Worm (Caenorhabditis elegans): Measurements from ENCODE around the gene F02H6.3.
A peak's percentile ranks its signal among the peaks of the same experiment; 100 is the strongest.

Gene F02H6.3

ce11 chrIV:14196176-14196575, 7.1 kb upstream of the F02H6.3 start, which contains the start of gene F02H6.2:
Gene F02H6.2, plus strand, starts transcription at chrIV:14196476.
- TF ChIP-seq elt-3 (tag; optimal IDR thresholded peaks at IDR 0.05), result no peak

- TF ChIP-seq jun-1 (tag; optimal IDR thresholded peaks at IDR 0.05) (no peak), elt-3 (tag; optimal IDR thresholded peaks at IDR 0.05) (no peak), snpc-4 (tag; optimal IDR thresholded peaks at IDR 0.05) (no peak), daf-12 (tag; optimal IDR thresholded peaks at IDR 0.05) (no peak), pha-4 (tag; optimal IDR thresholded peaks at IDR 0.05) (no peak), ceh-28 (tag; optimal IDR thresholded peaks at IDR 0.05) (no peak), unc-39 (tag; optimal IDR thresholded peaks at IDR 0.05) (no peak), skn-1 (tag; optimal IDR thresholded peaks at IDR 0.05) (no peak), unc-62 (GFP tag; optimal IDR thresholded peaks at IDR 0.05) (no peak), nhr-77 (tag; optimal IDR thresholded peaks at IDR 0.05) (no peak), mdl-1 (tag; optimal IDR thresholded peaks at IDR 0.05) (no peak), nhr-28 (tag; optimal IDR thresholded peaks at IDR 0.05) (no peak), ztf-11 (tag; optimal IDR thresholded peaks at IDR 0.05) (no peak), egl-27 (tag; optimal IDR thresholded peaks at IDR 0.05) (no peak), nhr-23 (tag; optimal IDR thresholded peaks at IDR 0.05) (no peak), nhr-43 (tag; optimal IDR thresholded peaks at IDR 0.05; ENCODE audit: poor library complexity, severe bottlenecking) (no peak), fkh-2 (tag; optimal IDR thresholded peaks at IDR 0.05) (no peak), ztf-4 (tag; optimal IDR thresholded peaks at IDR 0.05) (no peak)
Measured at ce11 chrIV:14215777-14216176, 12.6 kb downstream of the F02H6.3 start.

ce11 chrIV:14219714-14220113, 16.5 kb downstream of the F02H6.3 start, which contains the start of gene sqrd-1:
Gene sqrd-1, plus strand, starts transcription at chrIV:14219871.
- TF ChIP-seq mdl-1 (tag; optimal IDR thresholded peaks at IDR 0.05) (no peak), ceh-16 (tag; optimal IDR thresholded peaks at IDR 0.05) (no peak), tbx-2 (tag; optimal IDR thresholded peaks at IDR 0.05) (no peak), fos-1 (tag; optimal IDR thresholded peaks at IDR 0.05) (no peak), lin-15B (tag; optimal IDR thresholded peaks at IDR 0.05) (no peak), sea-2 (GFP tag; optimal IDR thresholded peaks at IDR 0.05) (no peak), nhr-12 (tag; optimal IDR thresholded peaks at IDR 0.05) (no peak), pqm-1 (tag; optimal IDR thresholded peaks at IDR 0.05) (peak; percentile 81), eor-1 (tag; optimal IDR thresholded peaks at IDR 0.05) (no peak), zag-1 (tag; optimal IDR thresholded peaks at IDR 0.05) (no peak), egl-27 (tag; optimal IDR thresholded peaks at IDR 0.05) (no peak), jun-1 (tag; optimal IDR thresholded peaks at IDR 0.05) (no peak), nhr-25 (tag; optimal IDR thresholded peaks at IDR 0.05) (peak; percentile 17), ceh-28 (tag; optimal IDR thresholded peaks at IDR 0.05) (no peak), nhr-23 (tag; optimal IDR thresholded peaks at IDR 0.05) (no peak), pha-4 (tag; optimal IDR thresholded peaks at IDR 0.05) (peak; percentile 75), R02D3.7 (tag; optimal IDR thresholded peaks at IDR 0.05) (no peak), ZK546.5 (tag; optimal IDR thresholded peaks at IDR 0.05) (no peak), fkh-2 (tag; optimal IDR thresholded peaks at IDR 0.05) (no peak), nfya-1 (tag; optimal IDR thresholded peaks at IDR 0.05; ENCODE audit: insufficient read depth) (peak; percentile 11), nhr-77 (tag; optimal IDR thresholded peaks at IDR 0.05) (no peak), lin-39 (tag; optimal IDR thresholded peaks at IDR 0.05) (no peak), egl-5 (tag; optimal IDR thresholded peaks at IDR 0.05) (no peak), fkh-10 (GFP tag; optimal IDR thresholded peaks at IDR 0.05) (no peak), elt-1 (tag; optimal IDR thresholded peaks at IDR 0.05) (peak; percentile 80), ztf-4 (tag; optimal IDR thresholded peaks at IDR 0.05) (no peak), unc-62 (GFP tag; optimal IDR thresholded peaks at IDR 0.05) (no peak), nhr-76 (tag; optimal IDR thresholded peaks at IDR 0.05) (no peak), ama-1 (optimal IDR thresholded peaks at IDR 0.05) (peak; percentile 83), unc-39 (tag; optimal IDR thresholded peaks at IDR 0.05) (no peak), aly-2 (tag; optimal IDR thresholded peaks at IDR 0.05) (no peak), snpc-4 (tag; optimal IDR thresholded peaks at IDR 0.05) (no peak), elt-2 (tag; optimal IDR thresholded peaks at IDR 0.05) (peak; percentile 8), lsy-12 (tag; optimal IDR thresholded peaks at IDR 0.05) (no peak), mml-1 (tag; optimal IDR thresholded peaks at IDR 0.05) (no peak), ceh-82 (tag; optimal IDR thresholded peaks at IDR 0.05) (no peak)
